Fruit fly (Drosophila melanogaster) whole organism: ENCODE data around the gene CG8141.

Experiments used
- Dll ChIP-seq: fragments of >200 bp; optimal IDR thresholded peaks from 2 replicates; lab custom pipeline; 2017
- EcR ChIP-seq, 2 experiments: fragments of >200 bp; optimal IDR thresholded peaks; 2 replicates each; lab custom pipeline; 2017; ENCODE audit warnings: missing biosample characterization in 2 of 2, missing genetic modification characterization in 2 of 2, missing genetic modification reagents in 2 of 2
- psq ChIP-seq: fragments of >200 bp; optimal IDR thresholded peaks from 2 replicates; lab custom pipeline; 2017

DNA sequence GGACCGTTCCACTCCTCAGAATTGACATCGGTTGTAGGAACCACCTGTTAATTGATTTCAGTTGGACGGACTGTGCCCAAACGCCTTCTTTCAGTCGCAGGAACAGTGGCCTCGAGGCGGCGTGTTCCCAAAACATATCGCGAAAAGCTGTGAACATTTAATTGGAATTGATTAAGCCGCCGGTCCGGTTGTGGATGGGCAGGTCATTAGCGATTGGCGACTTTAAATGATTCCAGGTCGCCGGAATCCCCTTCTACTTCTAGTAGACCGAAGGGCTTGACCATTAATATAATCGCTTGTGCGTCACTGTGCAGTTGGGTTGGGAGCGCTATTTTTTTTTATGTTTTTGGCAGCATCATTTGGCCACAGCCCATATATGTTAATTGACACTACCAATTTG, 30.4 kb downstream of the CG8141 start:
- TF ChIP-seq psq (lab: Kevin White, UChicago) = no peak
- no peak for TF ChIP-seq EcR (GFP tag; optimal IDR thresholded peaks at IDR 0.05; lab: Kevin White, UChicago)
- TF ChIP-seq Dll = no peak
